Fruit fly (Drosophila melanogaster): ENCODE data around the gene RpL36A.

Gene RpL36A

dm6 chr2L:8001694-8002627, 40.7 kb downstream of the RpL36A start (continued):
- TF ChIP-seq az2 (GFP tag; optimal IDR thresholded peaks at IDR 0.05) (peak; percentile 84), zfh1 (GFP tag; IDR thresholded peaks at IDR 0.05) (peak; percentile 76), Hr51 (GFP tag; optimal IDR thresholded peaks at IDR 0.05) (peak; percentile 75 to 95), cad (GFP tag; optimal IDR thresholded peaks at IDR 0.05) (no peak), E2f1 (GFP tag; IDR thresholded peaks at IDR 0.05) (peak; percentile 71), nmo (GFP tag; optimal IDR thresholded peaks at IDR 0.05) (peak; percentile 94), sc (optimal IDR thresholded peaks at IDR 0.05) (no peak), sc (GFP tag; optimal IDR thresholded peaks at IDR 0.05) (peak; percentile 81), z (GFP tag; IDR thresholded peaks at IDR 0.05) (no peak), CG6791 (GFP tag; IDR thresholded peaks at IDR 0.05; ENCODE audit: partially characterized antibody) (no peak), HLH54F (GFP tag; optimal IDR thresholded peaks at IDR 0.05) (peak; percentile 77), CG10274 (GFP tag; optimal IDR thresholded peaks at IDR 0.05) (peak; percentile 74), Vsx1 (GFP tag; optimal IDR thresholded peaks at IDR 0.05) (peak; percentile 80), CG17385 (GFP tag; optimal IDR thresholded peaks at IDR 0.05) (peak; percentile 87), CG10462 (GFP tag; optimal IDR thresholded peaks at IDR 0.05) (peak; percentile 82), row (GFP tag; IDR thresholded peaks at IDR 0.05) (peak; percentile 88), gt (GFP tag; IDR thresholded peaks at IDR 0.05) (peak; percentile 48; the same call in 1 of the 2 replicates), CG8359 (GFP tag; optimal IDR thresholded peaks at IDR 0.05; ENCODE audit: borderline replicate concordance) (peak; percentile 68), PHDP (tag; optimal IDR thresholded peaks at IDR 0.05) (peak; percentile 81), zfh2 (GFP tag; optimal IDR thresholded peaks at IDR 0.05) (peak; percentile 71), fd96Cb (tag; optimal IDR thresholded peaks at IDR 0.05) (peak; percentile 84), HmgD (GFP tag; optimal IDR thresholded peaks at IDR 0.05) (no peak), CG10147 (GFP tag; optimal IDR thresholded peaks at IDR 0.05) (peak; percentile 91), ase (GFP tag; IDR thresholded peaks at IDR 0.05) (peak; percentile 69; the same call in 2 of the 3 replicates), Gsc (GFP tag; IDR thresholded peaks at IDR 0.05) (no peak), CG6683 (GFP tag; optimal IDR thresholded peaks at IDR 0.05) (peak; percentile 69), ranshi (GFP tag; IDR thresholded peaks at IDR 0.05) (peak; percentile 76; the same call in 1 of the 2 replicates), al (GFP tag; IDR thresholded peaks at IDR 0.05) (peak; percentile 74; the same call in 1 of the 2 replicates), CG8765 (GFP tag; IDR thresholded peaks at IDR 0.05) (no peak), run (tag; optimal IDR thresholded peaks at IDR 0.05) (peak; percentile 80), grau (tag; optimal IDR thresholded peaks at IDR 0.05) (peak; percentile 91), Hand (GFP tag; optimal IDR thresholded peaks at IDR 0.05) (peak; percentile 79), nom (GFP tag; optimal IDR thresholded peaks at IDR 0.05) (peak; percentile 84), Hey (tag; optimal IDR thresholded peaks at IDR 0.05) (peak; percentile 13), gcm (GFP tag; optimal IDR thresholded peaks at IDR 0.05) (peak; percentile 78), CG33557 (GFP tag; optimal IDR thresholded peaks at IDR 0.05) (peak; percentile 62), CG30431 (GFP tag; optimal IDR thresholded peaks at IDR 0.05) (peak; percentile 78), so (GFP tag; IDR thresholded peaks at IDR 0.05) (peak; percentile 84; the same call in 1 of the 3 replicates), CG1792 (GFP tag; optimal IDR thresholded peaks at IDR 0.05) (peak; percentile 67), wor (GFP tag; IDR thresholded peaks at IDR 0.05) (peak; percentile 65), pnt (GFP tag; optimal IDR thresholded peaks at IDR 0.05) (peak; percentile 68), tgo (GFP tag; IDR thresholded peaks at IDR 0.05) (peak; percentile 87), dmrt11E (tag; optimal IDR thresholded peaks at IDR 0.05) (peak; percentile 84), Nf-YB (GFP tag; optimal IDR thresholded peaks at IDR 0.05) (peak; percentile 71), Ravus (GFP tag; IDR thresholded peaks at IDR 0.05) (peak; percentile 65), CG17612 (GFP tag; IDR thresholded peaks at IDR 0.05) (peak; percentile 54; the same call in 1 of the 2 replicates), sens (GFP tag) (peak; percentile 95), CG31365 (tag; optimal IDR thresholded peaks at IDR 0.05) (peak; percentile 33)
